Worm (Caenorhabditis elegans): ENCODE measurements around the gene cdo-1.

cdo-1 gene

DNA sequence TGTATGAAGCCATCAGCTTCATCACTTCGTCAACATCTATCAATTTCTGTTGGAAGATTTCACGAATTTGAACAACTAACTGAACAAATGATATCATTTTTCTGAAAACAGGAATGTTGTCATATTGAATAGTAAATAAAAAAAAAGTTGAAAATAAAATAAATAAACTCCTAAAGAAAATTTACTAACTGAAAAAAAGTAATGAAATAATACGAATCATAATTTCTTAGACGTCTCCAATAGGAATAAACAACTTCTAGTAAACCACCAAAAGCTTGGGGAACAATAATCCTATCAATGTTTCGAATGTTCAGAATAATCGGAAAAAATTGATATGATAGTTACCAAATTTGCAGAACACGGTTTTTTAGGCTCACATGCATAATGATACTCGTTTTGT is at the start of gene cdo-1:
Gene cdo-1, minus strand, starts transcription at position 101 of the 400 bp plus-strand sequence.
- no peak for TF ChIP-seq unc-62 (GFP tag; optimal IDR thresholded peaks at IDR 0.05)

- no peak for TF ChIP-seq unc-39 (tag; optimal IDR thresholded peaks at IDR 0.05)
These were observed 49.6 kb upstream of the cdo-1 start, which contains the start of gene F35H12.6 for ce11 chrX:912990-913389. Gene F35H12.6 (plus strand): TSS chrX:913290.

DNA sequence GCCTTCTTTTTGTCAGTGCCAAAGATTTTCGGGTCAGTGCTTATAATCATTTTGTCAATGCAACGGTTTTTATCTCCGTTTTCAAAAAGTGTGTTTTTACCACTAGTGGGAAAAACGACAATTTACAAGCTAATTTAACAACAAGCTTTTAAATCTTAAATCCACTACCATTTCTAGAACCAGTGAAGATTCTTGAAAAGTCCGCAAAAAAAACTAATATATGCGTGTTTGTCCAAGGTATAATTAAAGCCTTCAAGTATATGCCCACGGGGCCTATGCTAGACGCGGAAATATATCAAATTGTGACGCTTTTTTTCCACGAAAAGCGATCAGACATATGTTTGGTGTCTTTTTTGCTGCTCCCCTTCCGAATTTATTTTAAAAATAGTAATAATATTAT is 49.2 kb upstream of the cdo-1 start:
- TF ChIP-seq ceh-28 (tag; optimal IDR thresholded peaks at IDR 0.05) (no peak), nhr-77 (tag; optimal IDR thresholded peaks at IDR 0.05) (no peak), mdl-1 (tag; optimal IDR thresholded peaks at IDR 0.05) (no peak), unc-39 (tag; optimal IDR thresholded peaks at IDR 0.05) (no peak), ceh-82 (tag; optimal IDR thresholded peaks at IDR 0.05) (no peak), R02D3.7 (tag; optimal IDR thresholded peaks at IDR 0.05) (no peak), nhr-67 (tag; optimal IDR thresholded peaks at IDR 0.05) (no peak), ceh-16 (tag; optimal IDR thresholded peaks at IDR 0.05) (no peak), ZK546.5 (tag; optimal IDR thresholded peaks at IDR 0.05) (no peak), lin-15B (tag; optimal IDR thresholded peaks at IDR 0.05) (no peak), nhr-76 (tag; optimal IDR thresholded peaks at IDR 0.05) (no peak), fkh-10 (GFP tag; optimal IDR thresholded peaks at IDR 0.05) (no peak), aly-2 (tag; optimal IDR thresholded peaks at IDR 0.05) (no peak), sea-2 (GFP tag; optimal IDR thresholded peaks at IDR 0.05) (no peak), egl-5 (tag; optimal IDR thresholded peaks at IDR 0.05) (no peak), nhr-237 (tag; optimal IDR thresholded peaks at IDR 0.05) (no peak), tbx-2 (tag; optimal IDR thresholded peaks at IDR 0.05) (no peak)

- TF ChIP-seq nhr-28 (tag; optimal IDR thresholded peaks at IDR 0.05) (no peak), hmg-11 (tag; optimal IDR thresholded peaks at IDR 0.05) (peak; percentile 20), fkh-10 (GFP tag; optimal IDR thresholded peaks at IDR 0.05) (peak; percentile 24)
These were observed 47.0 kb upstream of the cdo-1 start for ce11 chrX:910337-910736.

ce11 chrX:902512-902911 is 39.1 kb upstream of the cdo-1 start, which contains the start of gene ZC13.10:
Gene ZC13.10 (minus strand): TSS chrX:902612.
- TF ChIP-seq nhr-12 (tag; optimal IDR thresholded peaks at IDR 0.05) = no peak
- TF ChIP-seq ceh-16 (tag; optimal IDR thresholded peaks at IDR 0.05) = no peak

ce11 chrX:897948-898347 is 34.6 kb upstream of the cdo-1 start, which contains the start of gene mab-7:
Gene mab-7 (minus strand): TSS chrX:898048.
- TF ChIP-seq nhr-77 (tag; optimal IDR thresholded peaks at IDR 0.05) (no peak), nhr-28 (tag; optimal IDR thresholded peaks at IDR 0.05) (no peak), ceh-28 (tag; optimal IDR thresholded peaks at IDR 0.05) (no peak), nhr-25 (tag; optimal IDR thresholded peaks at IDR 0.05) (peak; percentile 39), nhr-76 (tag; optimal IDR thresholded peaks at IDR 0.05) (no peak), egl-27 (tag; optimal IDR thresholded peaks at IDR 0.05) (no peak)

DNA sequence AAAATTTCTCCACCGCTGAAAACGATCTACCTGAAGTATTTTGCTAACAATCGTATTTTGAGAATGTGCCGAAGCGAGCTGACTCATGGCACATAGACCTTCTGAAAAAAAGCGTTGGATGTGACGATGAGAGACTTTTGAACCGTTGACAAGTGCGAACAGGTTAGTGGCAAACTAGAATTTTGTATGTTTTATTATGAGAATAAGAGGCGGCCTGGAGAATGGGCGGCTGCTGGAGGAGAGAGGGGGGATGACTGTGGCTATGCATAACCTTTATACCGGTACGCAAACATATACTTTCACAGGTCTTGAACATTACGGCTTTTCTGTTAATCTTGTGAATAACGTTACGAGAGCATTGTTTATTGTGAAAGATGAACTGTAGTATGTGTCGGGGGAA is 24.9 kb upstream of the cdo-1 start, which contains the start of gene mam-1:
Gene mam-1, minus strand, starts transcription at position 101 of the 400 bp plus-strand sequence.
- no peak for TF ChIP-seq unc-39 (tag; optimal IDR thresholded peaks at IDR 0.05)
- TF ChIP-seq ZK546.5 (tag; optimal IDR thresholded peaks at IDR 0.05) = no peak
- TF ChIP-seq lin-39 (tag; optimal IDR thresholded peaks at IDR 0.05) = no peak
- TF ChIP-seq pha-4 (tag; optimal IDR thresholded peaks at IDR 0.05) = no peak
- no peak for TF ChIP-seq skn-1 (tag; optimal IDR thresholded peaks at IDR 0.05)
- no peak for TF ChIP-seq R02D3.7 (tag; optimal IDR thresholded peaks at IDR 0.05)
- no peak for TF ChIP-seq fkh-10 (GFP tag; optimal IDR thresholded peaks at IDR 0.05)

- TF ChIP-seq R02D3.7 (tag; optimal IDR thresholded peaks at IDR 0.05) (no peak), skn-1 (tag; optimal IDR thresholded peaks at IDR 0.05) (no peak), ztf-11 (tag; optimal IDR thresholded peaks at IDR 0.05) (no peak), nhr-77 (tag; optimal IDR thresholded peaks at IDR 0.05) (no peak)
These were observed 17.0 kb upstream of the cdo-1 start, which contains the start of gene ZC13.2 for ce11 chrX:880367-880766. Gene ZC13.2 (plus strand): TSS chrX:880667.
